Worm (Caenorhabditis elegans) whole organism, late embryonic: ENCODE results near the gene R05G6.10.

Experiments
- ahr-1 ChIP-seq: sonication (generic microtip); optimal IDR thresholded peaks from 2 replicates; lab custom pipeline; 2016; ENCODE audit warnings: missing genetic modification characterization, missing compliant biosample characterization
- dve-1 ChIP-seq: sonication (generic microtip); optimal IDR thresholded peaks from 2 replicates; lab custom pipeline; 2017; ENCODE audit warnings: antibody characterized with exemption, mild to moderate bottlenecking, missing genetic modification characterization, missing compliant biosample characterization
- fkh-10 ChIP-seq: fragments of 150-350 bp; optimal IDR thresholded peaks from 2 replicates; lab custom pipeline; 2014; ENCODE audit warnings: missing biosample characterization, missing genetic modification reagents, missing genetic modification characterization
- syd-9 ChIP-seq: sonication (generic microtip); optimal IDR thresholded peaks from 2 replicates; lab custom pipeline; 2016; ENCODE audit warnings: mild to moderate bottlenecking, missing genetic modification characterization, moderate library complexity, missing compliant biosample characterization

ce11 chrIV:7556265-7556866 lies 14.0 kb upstream of the R05G6.10 start, which contains the start of the genes F49E8.7, F49E8.8 and nprl-2:
- TF ChIP-seq dve-1 (tag; lab: Kevin White, UChicago), result no peak
- TF ChIP-seq fkh-10, result no peak
- no peak for TF ChIP-seq ahr-1 (tag; lab: Kevin White, UChicago)
- TF ChIP-seq syd-9, result no peak
